Fruit fly (Drosophila melanogaster): ENCODE data around the gene ear.

Gene ear

DNA sequence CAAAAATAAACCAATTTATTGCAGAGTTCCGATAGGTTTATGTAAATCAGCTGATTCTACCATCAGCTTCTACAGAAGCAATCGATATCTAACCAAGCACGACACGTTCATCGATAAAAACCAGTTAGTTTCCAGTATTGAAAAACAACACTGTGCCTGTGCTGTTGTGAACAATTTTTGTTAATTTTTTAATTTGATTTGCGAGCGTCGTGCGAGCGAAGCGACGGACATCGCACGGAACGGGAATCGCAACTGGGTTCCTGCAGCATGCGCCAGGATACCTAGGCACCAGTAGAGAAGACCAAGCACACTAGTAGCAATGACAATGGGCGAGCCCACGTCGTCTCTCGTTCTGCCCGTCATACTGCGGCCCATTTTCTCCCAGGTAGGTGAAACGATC is 51.3 kb downstream of the ear start, which contains the start of the genes Ccm3 and CG6136 (continued):
- TF ChIP-seq fd64A (GFP tag; optimal IDR thresholded peaks at IDR 0.05) (no peak), C15 (GFP tag; IDR thresholded peaks at IDR 0.05) (no peak), Sox102F (GFP tag; optimal IDR thresholded peaks at IDR 0.05) (no peak), aop (GFP tag; IDR thresholded peaks at IDR 0.05) (no peak), mirr (GFP tag; optimal IDR thresholded peaks at IDR 0.05) (peak; percentile 33), CG4282 (GFP tag; optimal IDR thresholded peaks at IDR 0.05) (peak; percentile 46), cad (GFP tag; optimal IDR thresholded peaks at IDR 0.05) (no peak), ind (GFP tag; optimal IDR thresholded peaks at IDR 0.05) (peak; percentile 19), Neu2 (GFP tag; optimal IDR thresholded peaks at IDR 0.05; ENCODE audit: borderline replicate concordance) (peak; percentile 23), cwo (GFP tag; optimal IDR thresholded peaks at IDR 0.05) (no peak), TFAM (GFP tag; optimal IDR thresholded peaks at IDR 0.05) (no peak), ac (GFP tag; optimal IDR thresholded peaks at IDR 0.05) (no peak), Side (GFP tag; optimal IDR thresholded peaks at IDR 0.05) (peak; percentile 59), fru (optimal IDR thresholded peaks at IDR 0.05) (no peak), eve (GFP tag; optimal IDR thresholded peaks at IDR 0.05) (no peak), gcm2 (GFP tag; optimal IDR thresholded peaks at IDR 0.05) (peak; percentile 5), Bteb2 (GFP tag; optimal IDR thresholded peaks at IDR 0.05) (peak; percentile 42), CoRest (tag; optimal IDR thresholded peaks at IDR 0.05) (no peak), CG32767 (GFP tag; IDR thresholded peaks at IDR 0.05) (no peak), Scr (GFP tag; IDR thresholded peaks at IDR 0.05; ENCODE audit: partially characterized antibody) (peak; percentile 91), CG1792 (GFP tag; optimal IDR thresholded peaks at IDR 0.05) (peak; percentile 57), CG5245 (GFP tag; optimal IDR thresholded peaks at IDR 0.05) (no peak), Ada2b (GFP tag; IDR thresholded peaks at IDR 0.05) (no peak), NC2α (GFP tag; optimal IDR thresholded peaks at IDR 0.05) (no peak), CG12769 (tag; optimal IDR thresholded peaks at IDR 0.05) (no peak), chn (GFP tag; optimal IDR thresholded peaks at IDR 0.05) (peak; percentile 17), Rfx (GFP tag; IDR thresholded peaks at IDR 0.05) (peak; percentile 86), luna (GFP tag; optimal IDR thresholded peaks at IDR 0.05) (peak; percentile 22), CG9437 (GFP tag; optimal IDR thresholded peaks at IDR 0.05) (peak; percentile 40), Camta (GFP tag; optimal IDR thresholded peaks at IDR 0.05) (no peak), CG4730 (GFP tag; IDR thresholded peaks at IDR 0.05) (no peak), CG10959 (GFP tag; IDR thresholded peaks at IDR 0.05) (0 out of 2 replicates have a peak, but pooled peaks have one; percentile 29), CG6791 (GFP tag; IDR thresholded peaks at IDR 0.05; ENCODE audit: partially characterized antibody) (peak; percentile 93), nerfin-1 (tag; optimal IDR thresholded peaks at IDR 0.05) (peak; percentile 4), Opbp (GFP tag; IDR thresholded peaks at IDR 0.05; ENCODE audit: partially characterized antibody) (peak; percentile 93), CG10147 (GFP tag; optimal IDR thresholded peaks at IDR 0.05) (peak; percentile 48), ab (GFP tag; optimal IDR thresholded peaks at IDR 0.05) (no peak), pzg (GFP tag; optimal IDR thresholded peaks at IDR 0.05) (peak; percentile 86), tll (GFP tag; optimal IDR thresholded peaks at IDR 0.05) (no peak), Dad (GFP tag; optimal IDR thresholded peaks at IDR 0.05) (peak; percentile 20), Deaf1 (tag; optimal IDR thresholded peaks at IDR 0.05) (peak; percentile 50), tgo (GFP tag; IDR thresholded peaks at IDR 0.05) (no peak; the same call in 2 of the 3 replicates), bowl (GFP tag; IDR thresholded peaks at IDR 0.05) (no peak), az2 (GFP tag; optimal IDR thresholded peaks at IDR 0.05) (no peak), CG8388 (GFP tag; optimal IDR thresholded peaks at IDR 0.05) (no peak), HLH54F (GFP tag; optimal IDR thresholded peaks at IDR 0.05) (peak; percentile 35), hb (GFP tag; IDR thresholded peaks at IDR 0.05; ENCODE audit: partially characterized antibody) (peak; percentile 86), kni (GFP tag; optimal IDR thresholded peaks at IDR 0.05) (no peak), sim (GFP tag; IDR thresholded peaks at IDR 0.05) (no peak), onecut (GFP tag; IDR thresholded peaks at IDR 0.05) (no peak), CG16813 (GFP tag; IDR thresholded peaks at IDR 0.05; ENCODE audit: partially characterized antibody) (peak; percentile 88), dmrt99B (tag; optimal IDR thresholded peaks at IDR 0.05) (no peak)
